Comparison of ENCODE assay signal across 4 worm cellular contexts in genomic region chrII:2421185-2421584, ce11.
TF ChIP-seq lines count a peak whose summit lies in the region.

No protein-coding gene starts in this region.

TF ChIP-seq in whole organism, L1 larva, 84 proteins besides CTCF, POLR2A, EP300 and RAD21:
- TF ChIP-seq zag-1 (tag; optimal IDR thresholded peaks at IDR 0.05; lab: Kevin White, UChicago), result no peak
- TF ChIP-seq elt-3 (tag; optimal IDR thresholded peaks at IDR 0.05; lab: Kevin White, UChicago), result no peak
- TF ChIP-seq elt-2 (tag; optimal IDR thresholded peaks at IDR 0.05; lab: Kevin White, UChicago), result peak; percentile 22
- TF ChIP-seq snu-23 (GFP tag; optimal IDR thresholded peaks at IDR 0.05; lab: Kevin White, UChicago), result no peak
- no peak for TF ChIP-seq unc-98 (GFP tag; IDR thresholded peaks at IDR 0.05; lab: Robert Waterston, UW)
- no peak for TF ChIP-seq ceh-90 (tag; optimal IDR thresholded peaks at IDR 0.05; lab: Kevin White, UChicago)
- TF ChIP-seq efl-1 (optimal IDR thresholded peaks at IDR 0.05; lab: Kevin White, UChicago), result no peak
- no peak for TF ChIP-seq efl-1 (GFP tag; optimal IDR thresholded peaks at IDR 0.05 in 1 of 2; lab: Kevin White, UChicago)
- no peak for TF ChIP-seq nhr-47 (tag; optimal IDR thresholded peaks at IDR 0.05; lab: Kevin White, UChicago)

TF ChIP-seq in whole organism, L3 larva, 47 proteins besides CTCF, POLR2A, EP300 and RAD21:
- TF ChIP-seq hmg-11 (tag; optimal IDR thresholded peaks at IDR 0.05; lab: Kevin White, UChicago) (no peak), pqm-1 (tag; optimal IDR thresholded peaks at IDR 0.05; lab: Kevin White, UChicago) (peak; percentile 57), elt-2 (tag; optimal IDR thresholded peaks at IDR 0.05; lab: Kevin White, UChicago) (peak; percentile 52), pha-4 (tag; optimal IDR thresholded peaks at IDR 0.05; lab: Kevin White, UChicago) (peak; percentile 36)

TF ChIP-seq in whole organism, L4 larva, 104 proteins besides CTCF, POLR2A, EP300 and RAD21:
- TF ChIP-seq dve-1 (tag; optimal IDR thresholded peaks at IDR 0.05; lab: Kevin White, UChicago; ENCODE audit: insufficient read depth) (peak; percentile 28), hlh-11 (tag; optimal IDR thresholded peaks at IDR 0.05; lab: Kevin White, UChicago) (peak; percentile 47), pha-4 (GFP tag; IDR thresholded peaks at IDR 0.05; lab: Robert Waterston, UW) (peak; percentile 39; the same call in 1 of the 2 replicates), pha-4 (tag; optimal IDR thresholded peaks at IDR 0.05; lab: Kevin White, UChicago) (no peak), mdl-1 (tag; optimal IDR thresholded peaks at IDR 0.05; lab: Kevin White, UChicago) (peak in 1 of 2 experiments; percentile 26), lin-1 (GFP tag; IDR thresholded peaks at IDR 0.05; lab: Robert Waterston, UW) (no peak), ztf-11 (tag; optimal IDR thresholded peaks at IDR 0.05; lab: Kevin White, UChicago) (no peak), hlh-30 (tag; optimal IDR thresholded peaks at IDR 0.05; lab: Kevin White, UChicago; ENCODE audit: insufficient read depth) (peak; percentile 42), daf-19 (GFP tag; conservative IDR thresholded peaks at IDR 0.05; lab: Robert Waterston, UW) (no peak), dmd-6 (GFP tag; IDR thresholded peaks at IDR 0.05; lab: Robert Waterston, UW) (peak; percentile 53), zfp-3 (GFP tag; conservative IDR thresholded peaks at IDR 0.05; lab: Robert Waterston, UW) (no peak), sdz-12 (GFP tag; optimal IDR thresholded peaks at IDR 0.05; lab: Kevin White, UChicago) (no peak), nhr-28 (tag; optimal IDR thresholded peaks at IDR 0.05; lab: Kevin White, UChicago) (peak; percentile 35), daf-16 (GFP tag; optimal IDR thresholded peaks at IDR 0.05; lab: Kevin White, UChicago) (no peak), daf-16 (tag; optimal IDR thresholded peaks at IDR 0.05; lab: Kevin White, UChicago) (peak; percentile 63), lir-3 (tag; optimal IDR thresholded peaks at IDR 0.05; lab: Kevin White, UChicago) (no peak), F37D6.2 (tag; optimal IDR thresholded peaks at IDR 0.05; lab: Kevin White, UChicago) (no peak), lsy-2 (tag; optimal IDR thresholded peaks at IDR 0.05; lab: Kevin White, UChicago) (no peak), madf-9 (GFP tag; conservative IDR thresholded peaks at IDR 0.05; lab: Robert Waterston, UW) (no peak), D1046.2 (GFP tag; IDR thresholded peaks at IDR 0.05; lab: Robert Waterston, UW) (no peak), pqm-1 (tag; optimal IDR thresholded peaks at IDR 0.05; lab: Kevin White, UChicago) (peak; percentile 36), hif-1 (tag; optimal IDR thresholded peaks at IDR 0.05; lab: Kevin White, UChicago) (peak in 1 of 2 experiments; percentile 35)

TF ChIP-seq in whole organism, late embryonic, 69 proteins besides CTCF, POLR2A, EP300 and RAD21:
- TF ChIP-seq ceh-18 (tag; optimal IDR thresholded peaks at IDR 0.05; lab: Kevin White, UChicago) (no peak), ceh-9 (tag; optimal IDR thresholded peaks at IDR 0.05; lab: Kevin White, UChicago) (no peak), elt-2 (tag; optimal IDR thresholded peaks at IDR 0.05; lab: Kevin White, UChicago) (peak; percentile 24)

Comparison
In these comparisons a context has a peak if more than half of its experiments do, and no peak if none do; other contexts are left out.
1. Of the 29 proteins assayed by ChIP-seq in both whole organism, L4 larva and whole organism, L1 larva: peak only in whole organism, L4 larva: nhr-28 and pqm-1; only in whole organism, L1 larva: none; in both: none; in neither: 26; mixed calls (peak in some experiments, not most) for 1.